Worm (Caenorhabditis elegans) whole organism, late embryonic: ENCODE data around the gene vab-8.

Source experiments
- C08G9.2 ChIP-seq: sonication (generic microtip); optimal IDR thresholded peaks from 2 replicates; lab custom pipeline; 2016; ENCODE audit warnings: mild to moderate bottlenecking, missing genetic modification characterization, moderate library complexity, missing compliant biosample characterization
- ama-1 ChIP-seq: fragments of 150-350 bp; optimal IDR thresholded peaks from 2 replicates; lab custom pipeline; 2014
- ceh-14 ChIP-seq: sonication (generic microtip); optimal IDR thresholded peaks from 2 replicates; lab custom pipeline; 2016; ENCODE audit warnings: missing genotype, missing genetic modification characterization, missing compliant biosample characterization
- ceh-2 ChIP-seq: sonication (generic microtip); optimal IDR thresholded peaks from 2 replicates; lab custom pipeline; 2016; ENCODE audit warnings: missing genotype, missing genetic modification characterization, missing compliant biosample characterization
- ceh-30 ChIP-seq: fragments of 150-350 bp; optimal IDR thresholded peaks from 2 replicates; lab custom pipeline; 2014; ENCODE audit warnings: missing biosample characterization, missing genetic modification characterization
- ceh-34 ChIP-seq: sonication (generic microtip); optimal IDR thresholded peaks from 2 replicates; lab custom pipeline; 2016; ENCODE audit warnings: mild to moderate bottlenecking, missing genetic modification characterization, missing compliant biosample characterization
- ceh-48 ChIP-seq: sonication (generic microtip); optimal IDR thresholded peaks from 2 replicates; lab custom pipeline; 2016; ENCODE audit warnings: missing genetic modification characterization, inconsistent platforms, missing compliant biosample characterization
- ceh-9 ChIP-seq: sonication (generic microtip); optimal IDR thresholded peaks from 2 replicates; lab custom pipeline; 2016; ENCODE audit warnings: mild to moderate bottlenecking, missing genetic modification characterization, inconsistent platforms, missing compliant biosample characterization
- che-1 ChIP-seq: sonication (generic microtip); optimal IDR thresholded peaks from 2 replicates; lab custom pipeline; 2016; ENCODE audit warnings: mild to moderate bottlenecking, missing genetic modification characterization, missing compliant biosample characterization
- dve-1 ChIP-seq: sonication (generic microtip); optimal IDR thresholded peaks from 2 replicates; lab custom pipeline; 2017; ENCODE audit warnings: antibody characterized with exemption, mild to moderate bottlenecking, missing genetic modification characterization, missing compliant biosample characterization
- elt-4 ChIP-seq: sonication (generic microtip); optimal IDR thresholded peaks from 2 replicates; lab custom pipeline; 2016; ENCODE audit warnings: missing genetic modification characterization, missing compliant biosample characterization
- eyg-1 ChIP-seq: sonication (generic microtip); optimal IDR thresholded peaks from 2 replicates; lab custom pipeline; 2016; ENCODE audit warnings: missing genotype, missing genetic modification characterization, missing compliant biosample characterization
- fkh-6 ChIP-seq: sonication (generic microtip); optimal IDR thresholded peaks from 2 replicates; lab custom pipeline; 2016; ENCODE audit warnings: missing genetic modification characterization, missing compliant biosample characterization
- hlh-30 ChIP-seq: sonication (generic microtip); optimal IDR thresholded peaks from 2 replicates; lab custom pipeline; 2017; ENCODE audit warnings: antibody characterized with exemption, missing genetic modification characterization, missing compliant biosample characterization; ENCODE audit not compliant: insufficient read depth
- hlh-6 ChIP-seq: sonication (generic microtip); optimal IDR thresholded peaks from 2 replicates; lab custom pipeline; 2016; ENCODE audit warnings: missing genotype, missing genetic modification characterization, missing compliant biosample characterization
- hlh-8 ChIP-seq: sonication (generic microtip); optimal IDR thresholded peaks from 2 replicates; lab custom pipeline; 2016; ENCODE audit warnings: missing genotype, missing genetic modification characterization, missing compliant biosample characterization
- lim-6 ChIP-seq: sonication (generic microtip); optimal IDR thresholded peaks from 2 replicates; lab custom pipeline; 2016; ENCODE audit warnings: missing genetic modification characterization, missing compliant biosample characterization
- lin-11 ChIP-seq: fragments of 200-800 bp; sonication (Bioruptor generic); optimal IDR thresholded peaks from 2 replicates; lab custom pipeline; 2018; ENCODE audit warnings: mild to moderate bottlenecking, missing genetic modification characterization, missing compliant biosample characterization
- mec-3 ChIP-seq: sonication (generic microtip); optimal IDR thresholded peaks from 2 replicates; lab custom pipeline; 2016; ENCODE audit warnings: borderline replicate concordance, missing genetic modification characterization, missing compliant biosample characterization
- nfya-1 ChIP-seq: sonication (generic microtip); optimal IDR thresholded peaks from 2 replicates; lab custom pipeline; 2017; ENCODE audit warnings: missing genetic modification characterization, mild to moderate bottlenecking, missing compliant biosample characterization, antibody characterized with exemption, moderate library complexity
- nhr-11 ChIP-seq: fragments of 150-350 bp; optimal IDR thresholded peaks from 2 replicates; lab custom pipeline; 2014; ENCODE audit warnings: missing biosample characterization, missing genetic modification characterization
- nhr-232 ChIP-seq: sonication (generic microtip); optimal IDR thresholded peaks from 2 replicates; lab custom pipeline; 2016; ENCODE audit warnings: missing genetic modification characterization, missing compliant biosample characterization
- npax-4 ChIP-seq: sonication (generic microtip); optimal IDR thresholded peaks from 2 replicates; lab custom pipeline; 2016; ENCODE audit warnings: missing genetic modification characterization, missing compliant biosample characterization
- pag-3 ChIP-seq: sonication (generic microtip); optimal IDR thresholded peaks from 2 replicates; lab custom pipeline; 2016; ENCODE audit warnings: missing compliant biosample characterization, missing genetic modification characterization, borderline replicate concordance
- pat-9 ChIP-seq: fragments of 200-800 bp; sonication (Bioruptor generic); optimal IDR thresholded peaks from 2 replicates; lab custom pipeline; 2018; ENCODE audit warnings: mild to moderate bottlenecking, missing genetic modification characterization, moderate library complexity, missing compliant biosample characterization
- pha-4 ChIP-seq: fragments of 150-350 bp; optimal IDR thresholded peaks from 2 replicates; lab custom pipeline; 2018; ENCODE audit warnings: missing biosample characterization, missing genetic modification reagents, missing genetic modification characterization
- ref-2 ChIP-seq: sonication (generic microtip); optimal IDR thresholded peaks from 2 replicates; lab custom pipeline; 2016; ENCODE audit warnings: missing genetic modification characterization, missing compliant biosample characterization
- sdc-2 ChIP-seq: sonication (generic microtip); optimal IDR thresholded peaks from 2 replicates; lab custom pipeline; 2016; ENCODE audit warnings: missing genotype, missing genetic modification characterization, missing compliant biosample characterization
- sox-2 ChIP-seq: fragments of 200-800 bp; sonication (Bioruptor generic); IDR thresholded peaks from 2 replicates; pipeline ENCODE4 v1.3.6; 2022; ENCODE audit warnings: missing genetic modification reagents, missing genetic modification characterization, missing compliant biosample characterization
- tbx-7 ChIP-seq: sonication (generic microtip); optimal IDR thresholded peaks from 2 replicates; lab custom pipeline; 2016; ENCODE audit warnings: missing genotype, missing genetic modification characterization, missing compliant biosample characterization
- unc-3 ChIP-seq, 2 experiments: fragments of 200-800 bp in 1 of 2; sonication (Bioruptor generic) in 1 of 2; sonication (generic microtip) in 1 of 2; conservative IDR thresholded peaks in 1 of 2; optimal IDR thresholded peaks in 1 of 2; 2 replicates each; pipeline versions ENCODE4 v1.3.6 to Lab custom; 2016 to 2022; ENCODE audit warnings: missing compliant biosample characterization in 2 of 2, missing genetic modification characterization in 2 of 2, missing genetic modification reagents in 1 of 2
- unc-42 ChIP-seq: sonication (generic microtip); optimal IDR thresholded peaks from 2 replicates; lab custom pipeline; 2016; ENCODE audit warnings: missing genotype, missing genetic modification characterization, missing compliant biosample characterization
- ztf-16 ChIP-seq: sonication (generic microtip); optimal IDR thresholded peaks from 2 replicates; lab custom pipeline; 2017; ENCODE audit warnings: missing genetic modification characterization, missing compliant biosample characterization

vab-8 gene

DNA sequence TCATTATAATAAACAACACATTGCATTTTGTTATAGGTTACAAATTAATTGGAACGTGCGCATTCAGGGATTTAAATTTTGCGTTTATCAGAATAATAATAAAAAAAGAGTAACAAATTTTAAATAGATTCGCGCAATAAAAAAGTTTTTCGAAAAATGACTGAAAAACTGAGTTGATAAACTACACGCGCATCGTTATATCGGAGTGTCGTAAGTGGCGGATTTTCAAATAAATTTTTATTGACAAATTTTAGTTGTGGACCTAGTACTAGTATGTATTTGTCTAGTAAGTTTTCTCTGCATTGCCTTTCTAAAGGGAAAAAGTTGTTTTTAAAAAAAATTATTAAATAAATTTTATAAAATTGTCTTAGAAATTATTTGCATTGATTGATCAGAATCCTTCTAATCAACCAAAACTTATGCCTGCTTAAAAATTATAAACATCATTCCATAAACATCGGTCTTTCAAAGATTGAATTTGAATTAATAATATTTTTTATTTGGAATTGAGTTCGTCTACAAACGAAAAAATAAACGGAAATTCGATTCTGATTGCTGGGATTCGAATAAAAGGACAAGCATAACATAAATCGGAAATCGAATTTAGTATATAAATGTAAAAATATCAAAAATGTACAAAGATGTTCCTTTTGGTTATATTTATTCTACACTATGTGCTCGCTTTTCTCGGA is 28.7 kb upstream of the vab-8 start, which contains the start of gene srd-4:
Gene srd-4 (plus strand): TSS at position 642 of the 692 bp plus-strand sequence.
- TF ChIP-seq ceh-9 (tag; lab: Kevin White, UChicago) (no peak), nfya-1 (tag; lab: Kevin White, UChicago) (peak; percentile 6)

DNA sequence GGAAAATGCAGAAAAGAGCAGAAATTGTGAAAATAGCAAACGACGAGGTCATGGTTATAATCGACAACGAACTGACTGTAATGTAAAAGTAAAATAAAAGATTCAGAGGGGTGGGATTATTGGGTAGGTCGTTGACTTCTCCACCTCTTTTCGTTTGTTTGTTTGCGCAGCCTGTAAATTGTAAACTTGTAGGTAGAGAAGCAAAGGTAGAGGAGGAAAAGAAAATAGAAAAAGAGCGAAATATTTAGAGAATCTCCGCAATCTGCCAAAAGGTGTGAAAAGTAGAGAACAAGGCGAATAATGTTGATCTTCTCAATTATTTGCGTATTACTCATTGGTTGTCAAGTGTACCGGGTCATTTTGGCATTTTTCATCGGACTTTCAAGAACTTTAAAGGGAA is 25.8 kb upstream of the vab-8 start, which contains the start of gene ZK863.8:
Gene ZK863.8 (minus strand): TSS at position 173 of the 400 bp plus-strand sequence.
- TF ChIP-seq unc-3 (GFP tag; conservative IDR thresholded peaks at IDR 0.05; lab: Robert Waterston, UW): no peak
- no peak for TF ChIP-seq unc-3 (tag; optimal IDR thresholded peaks at IDR 0.05; lab: Kevin White, UChicago)
- no peak for TF ChIP-seq npax-4 (tag; lab: Kevin White, UChicago)
- no peak for TF ChIP-seq nhr-11 (tag; lab: Kevin White, UChicago)

DNA sequence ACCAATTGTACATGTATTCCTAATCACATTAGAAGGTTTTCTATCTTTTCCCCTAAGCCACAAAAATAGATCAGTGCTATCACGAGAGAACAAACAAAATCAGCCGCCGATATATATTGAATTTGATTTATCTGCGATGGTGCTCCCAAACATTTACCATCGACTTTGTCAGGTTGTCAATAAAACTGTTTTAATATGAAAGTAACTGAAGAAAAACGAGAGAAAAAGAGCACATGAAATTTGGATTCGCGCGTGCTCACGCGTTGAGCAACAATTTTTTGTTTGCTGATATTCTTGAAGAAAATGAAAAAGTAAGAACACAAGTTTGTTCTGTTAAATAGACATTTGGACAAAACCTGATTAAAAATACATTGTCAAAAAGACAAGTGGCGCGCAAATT is 24.3 kb upstream of the vab-8 start:
- TF ChIP-seq pha-4 (tag; lab: Kevin White, UChicago) (no peak), hlh-6 (tag; lab: Kevin White, UChicago) (no peak), mec-3 (tag; lab: Kevin White, UChicago) (no peak)
- TF ChIP-seq, all 69 proteins: peak for 0

DNA sequence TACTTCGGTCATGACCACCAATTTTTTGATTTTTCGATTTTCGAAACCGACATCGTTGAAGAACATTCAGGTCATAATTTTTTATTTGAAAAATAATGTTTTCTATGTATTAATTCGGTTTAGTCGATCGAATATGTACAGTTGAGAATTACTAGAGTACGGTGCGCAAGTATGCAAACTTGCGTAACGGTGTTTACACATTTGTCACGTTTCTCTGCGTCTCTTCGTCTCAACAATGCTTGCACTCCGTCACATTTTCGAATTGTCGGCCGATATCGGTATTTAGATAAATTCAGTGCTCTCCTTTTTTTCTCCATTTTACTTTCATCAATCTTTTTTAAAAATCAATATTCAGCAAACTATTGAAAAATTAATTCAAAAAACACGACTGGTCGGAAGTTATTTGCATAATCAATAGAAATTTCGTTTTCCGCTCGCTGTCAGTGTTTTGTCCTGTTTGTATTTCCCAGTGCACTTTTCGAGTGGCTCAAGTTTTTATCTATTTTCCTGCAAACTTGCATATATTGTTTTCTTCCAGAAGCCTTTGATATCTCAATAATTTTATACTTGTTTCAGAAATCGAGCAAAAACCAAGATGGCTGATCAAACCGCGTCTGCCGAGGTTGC is 22.1 kb upstream of the vab-8 start, which contains the start of gene dpy-30:
Gene dpy-30 (plus strand): TSS at position 577 of the 627 bp plus-strand sequence.
- TF ChIP-seq hlh-30 (tag; lab: Kevin White, UChicago): peak; percentile 33
- TF ChIP-seq pag-3: no peak
- TF ChIP-seq ceh-34: peak; percentile 24
- peak; percentile 7 for TF ChIP-seq ceh-30 (tag; lab: Kevin White, UChicago)
- no peak for TF ChIP-seq C08G9.2 (tag; lab: Kevin White, UChicago)
- TF ChIP-seq eyg-1: no peak
- no peak for TF ChIP-seq pat-9
- no peak for TF ChIP-seq tbx-7
- TF ChIP-seq lin-11 (tag; lab: Kevin White, UChicago): no peak
- no peak for TF ChIP-seq sdc-2 (tag; lab: Kevin White, UChicago)
- no peak for TF ChIP-seq unc-42
- TF ChIP-seq ceh-14: no peak
- no peak for TF ChIP-seq hlh-8 (tag; lab: Kevin White, UChicago)
- no peak for TF ChIP-seq ceh-2 (tag; lab: Kevin White, UChicago)
- peak; percentile 42 for TF ChIP-seq nfya-1 (tag; lab: Kevin White, UChicago)

DNA sequence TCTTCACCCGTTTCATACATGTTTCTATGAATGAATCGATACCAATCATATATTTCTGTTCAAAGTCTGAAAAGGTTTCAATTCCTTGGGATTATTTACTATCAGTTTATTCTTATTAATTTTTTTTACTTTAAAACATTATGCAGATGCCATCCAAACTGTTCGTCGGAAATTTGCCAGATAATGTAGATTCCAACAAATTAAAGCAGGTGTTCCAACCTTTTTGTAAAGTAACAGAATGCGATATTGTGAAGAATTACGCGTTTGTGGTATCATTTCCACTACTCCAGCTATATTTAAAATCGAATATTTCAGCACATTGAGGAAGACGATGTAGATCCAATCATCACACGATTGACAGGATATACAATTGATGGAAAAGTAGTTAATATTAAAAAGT is 21.0 kb upstream of the vab-8 start, which contains the start of gene rnp-1:
Gene rnp-1 (plus strand): TSS at position 145 of the 400 bp plus-strand sequence.
- TF ChIP-seq ama-1 (peak; percentile 11), lim-6 (tag; lab: Kevin White, UChicago) (no peak)
- TF ChIP-seq, all 69 proteins: peak for 1

DNA sequence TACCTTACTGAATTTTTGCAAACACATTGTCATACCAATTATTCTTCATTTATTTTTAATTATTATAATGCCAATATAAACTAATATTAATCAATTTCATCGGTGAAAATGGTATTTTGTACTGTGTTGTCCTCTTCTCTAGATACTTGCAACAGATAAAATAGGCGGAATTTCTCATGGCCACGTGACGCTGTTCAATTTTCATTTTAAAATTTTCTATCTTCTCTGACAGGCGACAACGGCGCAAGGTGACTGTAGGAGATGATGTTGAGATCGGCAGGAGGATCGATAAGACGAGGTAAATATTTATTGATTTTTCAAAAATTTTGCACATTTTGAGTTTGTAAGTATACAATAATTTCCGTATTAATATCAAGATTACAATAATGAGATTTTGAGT is 18.9 kb upstream of the vab-8 start, which contains the start of gene ogdh-2:
Gene ogdh-2 (plus strand): TSS at position 233 of the 400 bp plus-strand sequence.
- TF ChIP-seq ceh-48 (no peak), dve-1 (tag; lab: Kevin White, UChicago) (no peak), elt-4 (tag; lab: Kevin White, UChicago) (no peak), unc-42 (no peak), pag-3 (no peak), sox-2 (no peak), ref-2 (tag; lab: Kevin White, UChicago) (no peak), C08G9.2 (tag; lab: Kevin White, UChicago) (no peak), hlh-30 (tag; lab: Kevin White, UChicago) (no peak), unc-3 (GFP tag; conservative IDR thresholded peaks at IDR 0.05; lab: Robert Waterston, UW) (no peak), unc-3 (tag; optimal IDR thresholded peaks at IDR 0.05; lab: Kevin White, UChicago) (no peak), pat-9 (no peak), ztf-16 (no peak), nhr-11 (tag; lab: Kevin White, UChicago) (no peak), mec-3 (tag; lab: Kevin White, UChicago) (no peak), fkh-6 (no peak), nhr-232 (tag; lab: Kevin White, UChicago) (no peak), che-1 (tag; lab: Kevin White, UChicago) (no peak)
